Fruit fly (Drosophila melanogaster) whole organism, pupa: ENCODE results near the gene AdipoR.

ENCODE experiments used
- CG15710 ChIP-seq: fragments of 200-800 bp; sonication (Bioruptor generic); optimal IDR thresholded peaks from 2 replicates; lab custom pipeline; 2018; ENCODE audit warnings: missing biosample characterization, mild to moderate bottlenecking, missing genetic modification characterization, moderate library complexity
- CG32121 ChIP-seq: fragments of 200-800 bp; sonication (Bioruptor generic); IDR thresholded peaks from 2 replicates; pipeline ENCODE4 v1.3.6; 2022; ENCODE audit warnings: missing biosample characterization, missing genetic modification characterization
- gl ChIP-seq: fragments of 200-800 bp; sonication (Bioruptor generic); optimal IDR thresholded peaks from 2 replicates; lab custom pipeline; 2018; ENCODE audit warnings: missing biosample characterization, mild to moderate bottlenecking, missing genetic modification characterization

dm6 chr3R:22503630-22504029 lies 44.0 kb downstream of the AdipoR start:
- no peak for TF ChIP-seq CG15710
- TF ChIP-seq CG32121 (GFP tag; lab: Robert Waterston, UW): no peak
- TF ChIP-seq gl (tag; lab: Kevin White, UChicago): no peak
